Worm (Caenorhabditis elegans) whole organism, young adult: Measurements from ENCODE around the gene rcs-1.

Experiments
- F33H1.4 ChIP-seq: fragments of 200-800 bp; sonication (Bioruptor generic); IDR thresholded peaks from 2 replicates; pipeline ENCODE4 v1.3.6; 2022; ENCODE audit warnings: missing genetic modification reagents, missing genetic modification characterization, missing compliant biosample characterization
- F37B4.10 ChIP-seq: fragments of 200-800 bp; sonication (Bioruptor generic); IDR thresholded peaks from 2 replicates; pipeline ENCODE4 v1.3.6; 2022; ENCODE audit warnings: missing genetic modification characterization, missing compliant biosample characterization
- F39B2.1 ChIP-seq: fragments of 200-800 bp; sonication (Bioruptor generic); IDR thresholded peaks from 2 replicates; pipeline ENCODE4 v1.3.6; 2022; ENCODE audit warnings: missing genetic modification reagents, missing genetic modification characterization, missing compliant biosample characterization
- F49E8.2 ChIP-seq: sonication (generic microtip); optimal IDR thresholded peaks from 3 replicates; lab custom pipeline; 2017; ENCODE audit warnings: missing genetic modification characterization, mild to moderate bottlenecking, missing compliant biosample characterization, antibody characterized with exemption, moderate library complexity; ENCODE audit not compliant: insufficient read depth
- K11D2.4 ChIP-seq: fragments of 200-800 bp; sonication (Bioruptor generic); IDR thresholded peaks from 2 replicates; pipeline ENCODE4 v1.3.6; 2022; ENCODE audit warnings: missing genetic modification reagents, missing genetic modification characterization, missing compliant biosample characterization
- Y53G8AR.9 ChIP-seq: fragments of 200-800 bp; sonication (Bioruptor generic); conservative IDR thresholded peaks from 2 replicates; pipeline ENCODE4 v1.3.6; 2022; ENCODE audit warnings: missing genetic modification reagents, missing genetic modification characterization, missing compliant biosample characterization
- Y67H2A.10 ChIP-seq: fragments of 200-800 bp; sonication (Bioruptor generic); conservative IDR thresholded peaks from 2 replicates; pipeline ENCODE4 v1.3.6; 2022; ENCODE audit warnings: missing genetic modification reagents, missing genetic modification characterization, missing compliant biosample characterization
- Y79H2A.3 ChIP-seq: fragments of 200-800 bp; sonication (Bioruptor generic); conservative IDR thresholded peaks from 2 replicates; pipeline ENCODE4 v1.3.6; 2022; ENCODE audit warnings: missing genetic modification reagents, missing genetic modification characterization, missing compliant biosample characterization
- Y95B8A.8 ChIP-seq: fragments of 200-800 bp; sonication (Bioruptor generic); IDR thresholded peaks from 2 replicates; pipeline ENCODE4 v1.3.6; 2022; ENCODE audit warnings: missing genetic modification reagents, missing genetic modification characterization, missing compliant biosample characterization
- ZK185.1 ChIP-seq: sonication (generic microtip); optimal IDR thresholded peaks from 2 replicates; lab custom pipeline; 2016; ENCODE audit warnings: mild to moderate bottlenecking, missing genetic modification characterization, missing compliant biosample characterization; ENCODE audit not compliant: poor library complexity, severe bottlenecking
- akir-1 ChIP-seq: fragments of 200-800 bp; sonication (Bioruptor generic); optimal IDR thresholded peaks from 2 replicates; lab custom pipeline; 2018; ENCODE audit warnings: mild to moderate bottlenecking, missing genetic modification characterization, moderate library complexity, missing compliant biosample characterization
- aptf-3 ChIP-seq: fragments of 200-800 bp; sonication (Bioruptor generic); IDR thresholded peaks from 2 replicates; pipeline ENCODE4 v1.3.6; 2022; ENCODE audit warnings: missing genetic modification characterization, missing compliant biosample characterization
- chd-7 ChIP-seq: sonication (generic microtip); optimal IDR thresholded peaks from 2 replicates; lab custom pipeline; 2016; ENCODE audit warnings: mild to moderate bottlenecking, missing genetic modification characterization, moderate library complexity, missing compliant biosample characterization
- die-1 ChIP-seq: sonication (generic microtip); optimal IDR thresholded peaks from 2 replicates; lab custom pipeline; 2016; ENCODE audit warnings: missing genotype, mild to moderate bottlenecking, missing genetic modification characterization, missing compliant biosample characterization
- dox-1 ChIP-seq: fragments of 200-800 bp; sonication (Bioruptor generic); IDR thresholded peaks from 2 replicates; pipeline ENCODE4 v1.3.6; 2022; ENCODE audit warnings: missing genetic modification reagents, missing genetic modification characterization, missing compliant biosample characterization
- efl-1 ChIP-seq: fragments of 150-350 bp; optimal IDR thresholded peaks from 2 replicates; lab custom pipeline; 2014; ENCODE audit warnings: missing biosample characterization, missing genetic modification reagents, missing genetic modification characterization
- egl-44 ChIP-seq: fragments of 200-800 bp; sonication (Bioruptor generic); IDR thresholded peaks from 2 replicates; pipeline ENCODE4 v1.3.6; 2022; ENCODE audit warnings: missing genetic modification reagents, missing genetic modification characterization, missing compliant biosample characterization
- ekl-4 ChIP-seq: fragments of 200-800 bp; sonication (Bioruptor generic); IDR thresholded peaks from 2 replicates; pipeline ENCODE4 v1.3.6; 2022; ENCODE audit warnings: missing genetic modification reagents, missing genetic modification characterization, missing compliant biosample characterization
- ets-4 ChIP-seq: fragments of 200-800 bp; sonication (Bioruptor generic); optimal IDR thresholded peaks from 2 replicates; lab custom pipeline; 2018; ENCODE audit warnings: mild to moderate bottlenecking, missing genetic modification characterization, missing compliant biosample characterization
- him-1 ChIP-seq: sonication (generic microtip); optimal IDR thresholded peaks from 2 replicates; lab custom pipeline; 2016; ENCODE audit warnings: missing genotype, missing genetic modification reagents, missing genetic modification characterization, missing compliant biosample characterization
- hlh-12 ChIP-seq: sonication (generic microtip); optimal IDR thresholded peaks from 2 replicates; lab custom pipeline; 2016; ENCODE audit warnings: missing genetic modification characterization, missing compliant biosample characterization
- hlh-26 ChIP-seq: fragments of 200-800 bp; sonication (Bioruptor generic); conservative IDR thresholded peaks from 2 replicates; pipeline ENCODE4 v1.3.6; 2022; ENCODE audit warnings: missing genetic modification reagents, missing genetic modification characterization, missing compliant biosample characterization
- hrde-1 ChIP-seq: sonication (generic microtip); optimal IDR thresholded peaks from 2 replicates; lab custom pipeline; 2016; ENCODE audit warnings: missing genetic modification characterization, mild to moderate bottlenecking, missing compliant biosample characterization, moderate library complexity, missing genotype, missing genetic modification reagents, borderline replicate concordance
- lag-1 ChIP-seq: fragments of 200-800 bp; sonication (Bioruptor generic); IDR thresholded peaks from 2 replicates; pipeline ENCODE4 v1.3.6; 2022; ENCODE audit warnings: missing genetic modification reagents, missing genetic modification characterization, missing compliant biosample characterization
- lin-26 ChIP-seq: fragments of 200-800 bp; sonication (Bioruptor generic); IDR thresholded peaks from 2 replicates; pipeline ENCODE4 v1.3.6; 2022; ENCODE audit warnings: missing genetic modification reagents, missing genetic modification characterization, missing compliant biosample characterization
- lsy-27 ChIP-seq: sonication (generic microtip); optimal IDR thresholded peaks from 2 replicates; lab custom pipeline; 2017; ENCODE audit warnings: missing genetic modification characterization, mild to moderate bottlenecking, missing compliant biosample characterization, antibody characterized with exemption, missing genotype, borderline replicate concordance; ENCODE audit not compliant: insufficient read depth
- madf-6 ChIP-seq: fragments of 200-800 bp; sonication (Bioruptor generic); IDR thresholded peaks from 2 replicates; pipeline ENCODE4 v1.3.6; 2022; ENCODE audit warnings: missing genetic modification reagents, missing genetic modification characterization, missing compliant biosample characterization
- mcd-1 ChIP-seq: fragments of 200-800 bp; sonication (Bioruptor generic); IDR thresholded peaks from 2 replicates; pipeline ENCODE4 v1.3.6; 2022; ENCODE audit warnings: missing genetic modification reagents, missing genetic modification characterization, missing compliant biosample characterization
- nhr-90 ChIP-seq: sonication (generic microtip); optimal IDR thresholded peaks from 2 replicates; lab custom pipeline; 2016; ENCODE audit warnings: missing genotype, mild to moderate bottlenecking, missing genetic modification characterization, missing compliant biosample characterization
- rec-8 ChIP-seq, 2 experiments: sonication (generic microtip); optimal IDR thresholded peaks; 2 replicates each; lab custom pipeline; 2016; ENCODE audit warnings: mild to moderate bottlenecking in 2 of 2, missing genetic modification characterization in 2 of 2, missing genetic modification reagents in 2 of 2, missing genotype in 2 of 2, missing biosample characterization in 1 of 2, missing compliant biosample characterization in 1 of 2, moderate library complexity in 1 of 2
- snpc-1.1 ChIP-seq: sonication (generic microtip); optimal IDR thresholded peaks from 2 replicates; lab custom pipeline; 2017; ENCODE audit warnings: missing genetic modification characterization, mild to moderate bottlenecking, missing compliant biosample characterization, antibody characterized with exemption, moderate library complexity, missing genotype, missing genetic modification reagents; ENCODE audit not compliant: insufficient read depth
- tbp1 ChIP-seq: fragments of 200-800 bp; sonication (Bioruptor generic); optimal IDR thresholded peaks from 2 replicates; lab custom pipeline; 2018; ENCODE audit warnings: mild to moderate bottlenecking, missing genetic modification characterization, missing compliant biosample characterization
- xnd-1 ChIP-seq: sonication (generic microtip); optimal IDR thresholded peaks from 2 replicates; lab custom pipeline; 2016; ENCODE audit warnings: missing genotype, missing genetic modification reagents, missing genetic modification characterization, missing compliant biosample characterization
- ztf-18 ChIP-seq: sonication (generic microtip); optimal IDR thresholded peaks from 2 replicates; lab custom pipeline; 2016; ENCODE audit warnings: missing genotype, mild to moderate bottlenecking, missing genetic modification characterization, missing compliant biosample characterization
- ztf-26 ChIP-seq: sonication (generic microtip); optimal IDR thresholded peaks from 2 replicates; lab custom pipeline; 2017; ENCODE audit warnings: missing genetic modification characterization, missing compliant biosample characterization
- ztf-28 ChIP-seq: fragments of 200-800 bp; sonication (Bioruptor generic); IDR thresholded peaks from 2 replicates; pipeline ENCODE4 v1.3.6; 2022; ENCODE audit warnings: missing genetic modification reagents, missing genetic modification characterization, missing compliant biosample characterization
- ztf-3 ChIP-seq: fragments of 200-800 bp; sonication (Bioruptor generic); optimal IDR thresholded peaks from 2 replicates; lab custom pipeline; 2018; ENCODE audit warnings: mild to moderate bottlenecking, missing genetic modification characterization, missing compliant biosample characterization

Gene rcs-1

ce11 chrX:8877162-8877561, 48.8 kb upstream of the rcs-1 start (continued):
- no peak for TF ChIP-seq hlh-26 (GFP tag; lab: Robert Waterston, UW)
- no peak for TF ChIP-seq ekl-4
- TF ChIP-seq F39B2.1 = no peak
- no peak for TF ChIP-seq chd-7 (tag; lab: Kevin White, UChicago)
- TF ChIP-seq, all 124 proteins: peak for 13

ce11 chrX:8875867-8876266, 47.5 kb upstream of the rcs-1 start:
- no peak for TF ChIP-seq efl-1 (GFP tag; lab: Kevin White, UChicago)
- no peak for TF ChIP-seq lag-1 (GFP tag; lab: Robert Waterston, UW)
- no peak for TF ChIP-seq nhr-90 (tag; lab: Kevin White, UChicago)
- TF ChIP-seq ztf-18 (tag; lab: Kevin White, UChicago) = no peak
- TF ChIP-seq lin-26 (GFP tag; lab: Robert Waterston, UW) = no peak
- no peak for TF ChIP-seq Y95B8A.8 (GFP tag; lab: Robert Waterston, UW)
- TF ChIP-seq ztf-3 = no peak
- TF ChIP-seq lsy-27 = no peak
- TF ChIP-seq ZK185.1 = no peak
- no peak for TF ChIP-seq aptf-3 (GFP tag; lab: Robert Waterston, UW)
- no peak for TF ChIP-seq him-1 (tag; lab: Kevin White, UChicago)
- TF ChIP-seq Y67H2A.10 (GFP tag; lab: Robert Waterston, UW) = no peak
- TF ChIP-seq ztf-28 = no peak
- TF ChIP-seq ets-4 = no peak
- no peak for TF ChIP-seq Y53G8AR.9
- TF ChIP-seq Y79H2A.3 (GFP tag; lab: Robert Waterston, UW) = no peak
- no peak for TF ChIP-seq hlh-12 (tag; lab: Kevin White, UChicago)
- no peak for TF ChIP-seq snpc-1.1 (tag; lab: Kevin White, UChicago)

- TF ChIP-seq F33H1.4 (GFP tag; lab: Robert Waterston, UW) = no peak
- TF ChIP-seq die-1 (tag; lab: Kevin White, UChicago) = no peak
- TF ChIP-seq ztf-26 (tag; lab: Kevin White, UChicago) = no peak
- no peak for TF ChIP-seq hlh-26 (GFP tag; lab: Robert Waterston, UW)
- no peak for TF ChIP-seq xnd-1
- no peak for TF ChIP-seq rec-8 (tag; optimal IDR thresholded peaks at IDR 0.05; lab: Kevin White, UChicago)
- no peak for TF ChIP-seq F49E8.2 (tag; lab: Kevin White, UChicago)
- TF ChIP-seq hrde-1 = no peak
- TF ChIP-seq egl-44 (GFP tag; lab: Robert Waterston, UW) = no peak
- TF ChIP-seq dox-1 (GFP tag; lab: Robert Waterston, UW) = no peak
- TF ChIP-seq chd-7 (tag; lab: Kevin White, UChicago) = no peak
- no peak for TF ChIP-seq mcd-1
- TF ChIP-seq tbp1 (GFP tag; lab: Kevin White, UChicago) = no peak
- TF ChIP-seq ZK185.1 = no peak
- no peak for TF ChIP-seq F37B4.10 (GFP tag; lab: Robert Waterston, UW)
- TF ChIP-seq madf-6 (GFP tag; lab: Robert Waterston, UW) = no peak
- no peak for TF ChIP-seq K11D2.4 (GFP tag; lab: Robert Waterston, UW)
- TF ChIP-seq akir-1 (GFP tag; lab: Kevin White, UChicago) = no peak
Measured at ce11 chrX:8874748-8875147, 46.4 kb upstream of the rcs-1 start, which contains the start of gene C06E2.1. C06E2.1 (minus strand) TSS chrX:8874848.
